In the genomic region with DNA sequence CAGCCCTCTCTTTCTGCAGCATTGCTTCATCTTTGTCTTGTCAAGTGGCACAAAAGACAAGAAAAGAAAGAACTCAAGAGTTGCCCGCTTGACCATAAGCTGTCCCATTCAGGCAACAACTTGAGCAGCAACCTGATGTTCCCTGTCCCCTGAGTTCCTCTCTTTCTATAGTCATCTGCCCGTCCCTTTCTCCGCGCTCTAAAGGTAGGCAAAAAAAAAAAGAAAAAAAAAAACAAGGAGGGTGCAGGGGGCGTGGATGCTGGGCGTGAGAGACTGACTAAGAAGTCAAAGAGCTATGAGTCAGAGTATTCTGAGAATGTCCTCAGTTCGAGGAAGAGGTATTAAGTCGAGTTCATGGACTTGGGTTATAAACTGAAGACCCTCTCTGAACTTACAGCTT, we compare ENCODE assay signal across 4 fruit fly cellular contexts.
TF ChIP-seq lines count a peak whose summit lies in the region.

No protein-coding gene starts in this region.

- no peak for TF ChIP-seq CTCF in whole organism, embryonic (GFP tag; optimal IDR thresholded peaks at IDR 0.05; lab: Kevin White, UChicago)

TF ChIP-seq in whole organism, embryonic, 481 proteins besides CTCF, POLR2A, EP300 and RAD21:
- TF ChIP-seq pros (GFP tag; optimal IDR thresholded peaks at IDR 0.05; lab: Kevin White, UChicago) (peak; percentile 4), sqz (GFP tag; optimal IDR thresholded peaks at IDR 0.05; lab: Kevin White, UChicago) (peak; percentile 15), nom (GFP tag; optimal IDR thresholded peaks at IDR 0.05; lab: Kevin White, UChicago) (peak; percentile 70), ac (GFP tag; optimal IDR thresholded peaks at IDR 0.05; lab: Kevin White, UChicago) (no peak), bsh (GFP tag; optimal IDR thresholded peaks at IDR 0.05; lab: Kevin White, UChicago) (peak in 1 of 2 experiments; percentile 3), CG1832 (GFP tag; optimal IDR thresholded peaks at IDR 0.05; lab: Kevin White, UChicago) (peak; percentile 24), chif (GFP tag; optimal IDR thresholded peaks at IDR 0.05; lab: Kevin White, UChicago) (no peak), row (GFP tag; IDR thresholded peaks at IDR 0.05; lab: Robert Waterston, UW) (no peak), caup (GFP tag; optimal IDR thresholded peaks at IDR 0.05; lab: Kevin White, UChicago; ENCODE audit: severe bottlenecking) (no peak), Ets65A (GFP tag; lab: Kevin White, UChicago) (peak; percentile 12), CG32772 (GFP tag; IDR thresholded peaks at IDR 0.05; lab: Robert Waterston, UW) (peak; percentile 33; the same call in 1 of the 2 replicates)

TF ChIP-seq in whole organism, prepupa, 60 proteins besides CTCF, POLR2A, EP300 and RAD21:
- TF ChIP-seq spab (GFP tag; optimal IDR thresholded peaks at IDR 0.05; lab: Kevin White, UChicago) (peak; percentile 29), CG6163 (GFP tag; IDR thresholded peaks at IDR 0.05; lab: Robert Waterston, UW) (peak; percentile 25; the same call in 1 of the 3 replicates), Smox (GFP tag; optimal IDR thresholded peaks at IDR 0.05; lab: Kevin White, UChicago) (no peak), CG8119 (GFP tag; IDR thresholded peaks at IDR 0.05; lab: Robert Waterston, UW) (no peak), CG3032 (tag; optimal IDR thresholded peaks at IDR 0.05; lab: Kevin White, UChicago) (peak; percentile 20), Lpt (GFP tag; optimal IDR thresholded peaks at IDR 0.05; lab: Kevin White, UChicago) (peak; percentile 11), CG31627 (GFP tag; optimal IDR thresholded peaks at IDR 0.05; lab: Kevin White, UChicago) (no peak), dsx (GFP tag; optimal IDR thresholded peaks at IDR 0.05; lab: Kevin White, UChicago; ENCODE audit: poor library complexity, severe bottlenecking) (peak; percentile 35), Met (GFP tag; optimal IDR thresholded peaks at IDR 0.05; lab: Kevin White, UChicago) (no peak), ss (GFP tag; optimal IDR thresholded peaks at IDR 0.05; lab: Kevin White, UChicago) (peak; percentile 51 to 56), dac (GFP tag; optimal IDR thresholded peaks at IDR 0.05; lab: Kevin White, UChicago) (no peak), CG1621 (tag; optimal IDR thresholded peaks at IDR 0.05; lab: Kevin White, UChicago) (no peak), CG6808 (GFP tag; optimal IDR thresholded peaks at IDR 0.05; lab: Kevin White, UChicago) (peak; percentile 61), CG9139 (GFP tag; optimal IDR thresholded peaks at IDR 0.05; lab: Kevin White, UChicago) (peak; percentile 45), Sox14 (GFP tag; optimal IDR thresholded peaks at IDR 0.05; lab: Kevin White, UChicago) (peak; percentile 21), Eip93F (GFP tag; optimal IDR thresholded peaks at IDR 0.05; lab: Kevin White, UChicago) (no peak), Ets96B (tag; optimal IDR thresholded peaks at IDR 0.05; lab: Kevin White, UChicago) (peak; percentile 21), fd59A (GFP tag; optimal IDR thresholded peaks at IDR 0.05; lab: Kevin White, UChicago) (peak; percentile 21), CG34406 (GFP tag; optimal IDR thresholded peaks at IDR 0.05; lab: Kevin White, UChicago) (no peak), Eip75B (GFP tag; optimal IDR thresholded peaks at IDR 0.05; lab: Kevin White, UChicago) (peak; percentile 24), CG15336 (GFP tag; IDR thresholded peaks at IDR 0.05; lab: Robert Waterston, UW) (no peak)

TF ChIP-seq in whole organism, pupa, 21 proteins besides CTCF, POLR2A, EP300 and RAD21:
- peak; percentile 34 for TF ChIP-seq CG8159 (tag; optimal IDR thresholded peaks at IDR 0.05; lab: Kevin White, UChicago)
- peak; percentile 36 for TF ChIP-seq gl (tag; optimal IDR thresholded peaks at IDR 0.05; lab: Kevin White, UChicago)
- TF ChIP-seq rn (GFP tag; IDR thresholded peaks at IDR 0.05; lab: Robert Waterston, UW): no peak
- peak; percentile 49 for TF ChIP-seq CG15710 (tag; optimal IDR thresholded peaks at IDR 0.05; lab: Kevin White, UChicago)
- TF ChIP-seq Pif1B (GFP tag; optimal IDR thresholded peaks at IDR 0.05; lab: Kevin White, UChicago): no peak
- no peak for TF ChIP-seq CG10348 (GFP tag; IDR thresholded peaks at IDR 0.05; lab: Robert Waterston, UW)
- TF ChIP-seq fd96Ca (GFP tag; IDR thresholded peaks at IDR 0.05; lab: Robert Waterston, UW): no peak
- TF ChIP-seq Pif1A (GFP tag; optimal IDR thresholded peaks at IDR 0.05; lab: Kevin White, UChicago): no peak
- TF ChIP-seq CG13204 (GFP tag; optimal IDR thresholded peaks at IDR 0.05; lab: Kevin White, UChicago): peak; percentile 66
- TF ChIP-seq EcR (GFP tag; optimal IDR thresholded peaks at IDR 0.05; lab: Kevin White, UChicago): peak; percentile 68
- peak; percentile 17 for TF ChIP-seq CG17806 (tag; optimal IDR thresholded peaks at IDR 0.05; lab: Kevin White, UChicago)
- TF ChIP-seq CG32121 (GFP tag; IDR thresholded peaks at IDR 0.05; lab: Robert Waterston, UW): no peak
- peak; percentile 35 for TF ChIP-seq CG9948 (tag; optimal IDR thresholded peaks at IDR 0.05; lab: Kevin White, UChicago)
- TF ChIP-seq CG14655 (GFP tag; optimal IDR thresholded peaks at IDR 0.05; lab: Kevin White, UChicago): no peak
- TF ChIP-seq CG34367 (tag; optimal IDR thresholded peaks at IDR 0.05; lab: Kevin White, UChicago): peak; percentile 40

TF ChIP-seq in whole organism, wandering third instar larva, 38 proteins besides CTCF, POLR2A, EP300 and RAD21:
- TF ChIP-seq CrebA (GFP tag; optimal IDR thresholded peaks at IDR 0.05; lab: Kevin White, UChicago; ENCODE audit: borderline replicate concordance) (no peak), psq (GFP tag; optimal IDR thresholded peaks at IDR 0.05; lab: Kevin White, UChicago) (peak; percentile 19)
